Fruit fly (Drosophila melanogaster) whole organism, embryonic: ENCODE results near the gene CG10211.
A peak's percentile ranks its signal among the peaks of the same experiment; 100 is the strongest.

Experiments
- Adf1 ChIP-seq: fragments of 200-800 bp; sonication (Bioruptor generic); IDR thresholded peaks from 2 replicates; pipeline ENCODE4 v1.3.6; 2022; ENCODE audit warnings: missing biosample characterization, missing genetic modification characterization
- Asciz ChIP-seq: fragments of 200-800 bp; sonication (Bioruptor generic); optimal IDR thresholded peaks from 2 replicates; lab custom pipeline; 2017; ENCODE audit warnings: missing biosample characterization, mild to moderate bottlenecking, missing genetic modification characterization, missing genetic modification reagents
- BEAF-32 ChIP-seq: fragments of 200-800 bp; sonication (Bioruptor generic); optimal IDR thresholded peaks from 3 replicates; lab custom pipeline; 2017; ENCODE audit warnings: missing biosample characterization, missing genetic modification characterization, mild to moderate bottlenecking, moderate library complexity, missing genetic modification reagents
- C15 ChIP-seq: fragments of 200-800 bp; sonication (Bioruptor generic); IDR thresholded peaks from 3 replicates; pipeline ENCODE4 v1.3.6; 2022; ENCODE audit warnings: missing biosample characterization, missing genetic modification characterization
- CG10147 ChIP-seq: fragments of 200-800 bp; sonication (Bioruptor generic); optimal IDR thresholded peaks from 2 replicates; lab custom pipeline; 2019; ENCODE audit warnings: missing biosample characterization, mild to moderate bottlenecking, missing genetic modification characterization, moderate library complexity
- CG10979 ChIP-seq: fragments of 200-800 bp; sonication (Bioruptor generic); optimal IDR thresholded peaks from 2 replicates; lab custom pipeline; 2018; ENCODE audit warnings: missing biosample characterization, mild to moderate bottlenecking, missing genetic modification characterization, moderate library complexity
- CG13424 ChIP-seq: fragments of 200-800 bp; sonication (Bioruptor generic); optimal IDR thresholded peaks from 2 replicates; lab custom pipeline; 2019; ENCODE audit warnings: missing biosample characterization, mild to moderate bottlenecking, missing genetic modification characterization, moderate library complexity
- CG13894 ChIP-seq: fragments of 200-800 bp; sonication (Bioruptor generic); optimal IDR thresholded peaks from 3 replicates; lab custom pipeline; 2018; ENCODE audit warnings: missing biosample characterization, mild to moderate bottlenecking, missing genetic modification characterization, moderate library complexity
- CG14014 ChIP-seq: fragments of 200-800 bp; sonication (Bioruptor generic); IDR thresholded peaks from 2 replicates; pipeline ENCODE4 v1.3.6; 2022; ENCODE audit warnings: missing biosample characterization, missing genetic modification characterization
- CG14667 ChIP-seq: fragments of 200-800 bp; sonication (Bioruptor generic); IDR thresholded peaks from 2 replicates; pipeline ENCODE4 v1.3.6; 2022; ENCODE audit warnings: missing biosample characterization, missing genetic modification characterization
- CG15514 ChIP-seq: fragments of 200-800 bp; sonication (Bioruptor generic); optimal IDR thresholded peaks from 3 replicates; lab custom pipeline; 2017; ENCODE audit warnings: missing biosample characterization, missing genetic modification characterization, mild to moderate bottlenecking, moderate library complexity, missing genetic modification reagents
- CG1603 ChIP-seq: fragments of 200-800 bp; sonication (Bioruptor generic); optimal IDR thresholded peaks from 2 replicates; lab custom pipeline; 2019; ENCODE audit warnings: missing biosample characterization, mild to moderate bottlenecking, missing genetic modification characterization, moderate library complexity
- CG16779 ChIP-seq: fragments of 200-800 bp; sonication (Bioruptor generic); IDR thresholded peaks from 2 replicates; pipeline ENCODE4 v1.3.6; 2022; ENCODE audit warnings: missing biosample characterization, missing genetic modification characterization
- CG17829 ChIP-seq: fragments of 200-800 bp; optimal IDR thresholded peaks from 2 replicates; lab custom pipeline; 2019; ENCODE audit warnings: missing biosample characterization, mild to moderate bottlenecking, missing genetic modification characterization, moderate library complexity
- CG18599 ChIP-seq: fragments of 200-800 bp; sonication (Bioruptor generic); optimal IDR thresholded peaks from 3 replicates; lab custom pipeline; 2017; ENCODE audit warnings: missing biosample characterization, missing genetic modification characterization, mild to moderate bottlenecking, moderate library complexity, missing genetic modification reagents
- CG2199 ChIP-seq: fragments of 200-800 bp; sonication (Bioruptor generic); IDR thresholded peaks from 3 replicates; pipeline ENCODE4 v1.3.6; 2022; ENCODE audit warnings: missing biosample characterization, missing genetic modification characterization
- CG30403 ChIP-seq: fragments of 200-800 bp; sonication (Bioruptor generic); optimal IDR thresholded peaks from 3 replicates; lab custom pipeline; 2016; ENCODE audit warnings: missing biosample characterization, missing genetic modification characterization
- CG31224 ChIP-seq: fragments of 200-800 bp; sonication (Bioruptor generic); IDR thresholded peaks from 2 replicates; pipeline ENCODE4 v1.3.6; 2022; ENCODE audit warnings: missing biosample characterization, missing genetic modification characterization
- CG31388 ChIP-seq: fragments of 200-800 bp; sonication (Bioruptor generic); optimal IDR thresholded peaks from 2 replicates; lab custom pipeline; 2016; ENCODE audit warnings: missing biosample characterization, missing genetic modification characterization
- CG34422 ChIP-seq: fragments of 200-800 bp; sonication (Bioruptor generic); IDR thresholded peaks from 3 replicates; pipeline ENCODE4 v1.3.6; 2022; ENCODE audit warnings: missing biosample characterization, missing genetic modification characterization
- CG3726 ChIP-seq: fragments of 200-800 bp; sonication (Bioruptor generic); IDR thresholded peaks from 3 replicates; pipeline ENCODE4, ENCODE4 v1.3.6; 2022; ENCODE audit warnings: missing biosample characterization, missing genetic modification characterization
- CG7556 ChIP-seq: fragments of 200-800 bp; sonication (Bioruptor generic); optimal IDR thresholded peaks from 2 replicates; lab custom pipeline; 2017; ENCODE audit warnings: missing biosample characterization, mild to moderate bottlenecking, missing genetic modification characterization
- CG8290 ChIP-seq, 3 experiments: fragments of 200-800 bp; sonication (Bioruptor generic); optimal IDR thresholded peaks; 2 replicates each; lab custom pipeline; 2016 to 2019; ENCODE audit warnings: missing biosample characterization in 3 of 3, missing genetic modification characterization in 3 of 3, mild to moderate bottlenecking in 2 of 3, moderate library complexity in 1 of 3
- CG8388 ChIP-seq: fragments of 200-800 bp; sonication (Bioruptor generic); optimal IDR thresholded peaks from 2 replicates; lab custom pipeline; 2019; ENCODE audit warnings: missing biosample characterization, mild to moderate bottlenecking, missing genetic modification characterization, moderate library complexity
- CG8924 ChIP-seq: fragments of 200-800 bp; optimal IDR thresholded peaks from 3 replicates; lab custom pipeline; 2019; ENCODE audit warnings: missing biosample characterization, mild to moderate bottlenecking, missing genetic modification characterization, moderate library complexity
- CrebB ChIP-seq: fragments of 200-800 bp; sonication (Bioruptor generic); optimal IDR thresholded peaks from 3 replicates; lab custom pipeline; 2018; ENCODE audit warnings: missing biosample characterization, mild to moderate bottlenecking, missing genetic modification characterization
- Dad ChIP-seq: fragments of 200-800 bp; sonication (Bioruptor generic); optimal IDR thresholded peaks from 3 replicates; lab custom pipeline; 2016; ENCODE audit warnings: missing biosample characterization, missing genetic modification characterization
- Eip74EF ChIP-seq, 2 experiments: fragments of 200-800 bp in 1 of 2; fragments of >200 bp in 1 of 2; sonication (Bioruptor generic) in 1 of 2; optimal IDR thresholded peaks; 2 replicates each; lab custom pipeline; 2017 to 2019; ENCODE audit warnings: missing biosample characterization in 2 of 2, missing genetic modification characterization in 2 of 2, mild to moderate bottlenecking in 1 of 2, moderate library complexity in 1 of 2
- Neu2 ChIP-seq: fragments of 200-800 bp; sonication (Bioruptor generic); optimal IDR thresholded peaks from 3 replicates; lab custom pipeline; 2016; ENCODE audit warnings: missing biosample characterization, missing genetic modification characterization, borderline replicate concordance
- Sox100B ChIP-seq: fragments of 200-800 bp; sonication (Bioruptor generic); optimal IDR thresholded peaks from 3 replicates; lab custom pipeline; 2018; ENCODE audit warnings: missing biosample characterization, mild to moderate bottlenecking, missing genetic modification characterization
- Stat92E ChIP-seq, 3 experiments: fragments of >200 bp in 2 of 3; fragments of 200-800 bp in 1 of 3; sonication (Bioruptor generic) in 1 of 3; optimal IDR thresholded peaks; 2 replicates each; lab custom pipeline; 2017 to 2019; ENCODE audit warnings: missing biosample characterization in 3 of 3, missing genetic modification characterization in 3 of 3, mild to moderate bottlenecking in 1 of 3, moderate library complexity in 1 of 3
- cad ChIP-seq: fragments of >200 bp; optimal IDR thresholded peaks from 2 replicates; lab custom pipeline; 2017; ENCODE audit warnings: missing biosample characterization, missing genetic modification characterization
- caup ChIP-seq: fragments of 200-800 bp; sonication (Bioruptor generic); optimal IDR thresholded peaks from 3 replicates; lab custom pipeline; 2017; ENCODE audit warnings: missing biosample characterization, mild to moderate bottlenecking, missing genetic modification characterization, moderate library complexity; ENCODE audit not compliant: severe bottlenecking
- crp ChIP-seq, 2 experiments: fragments of 200-800 bp; sonication (Bioruptor generic); optimal IDR thresholded peaks; 2 replicates in 1 of 2; 3 replicates in 1 of 2; lab custom pipeline; 2017; ENCODE audit warnings: missing biosample characterization in 2 of 2, missing genetic modification characterization in 2 of 2, mild to moderate bottlenecking in 1 of 2, moderate library complexity in 1 of 2
- dan ChIP-seq: fragments of 200-800 bp; sonication (Bioruptor generic); IDR thresholded peaks from 2 replicates; pipeline ENCODE4 v1.3.6; 2022; ENCODE audit warnings: missing biosample characterization, missing genetic modification characterization
- dati ChIP-seq: fragments of 200-800 bp; sonication (Bioruptor generic); IDR thresholded peaks from 2 replicates; pipeline ENCODE4 v1.3.6; 2022; ENCODE audit warnings: missing biosample characterization, missing genetic modification characterization
- dmrt11E ChIP-seq: fragments of 200-800 bp; sonication (Bioruptor generic); optimal IDR thresholded peaks from 3 replicates; lab custom pipeline; 2018; ENCODE audit warnings: missing biosample characterization, mild to moderate bottlenecking, missing genetic modification characterization, moderate library complexity
- dpn ChIP-seq, 2 experiments: fragments of 200-800 bp; sonication (Bioruptor generic); optimal IDR thresholded peaks; 3 replicates each; lab custom pipeline; 2016; ENCODE audit warnings: missing biosample characterization in 2 of 2, missing genetic modification characterization in 2 of 2
- ems ChIP-seq: fragments of 200-800 bp; sonication (Bioruptor generic); optimal IDR thresholded peaks from 3 replicates; lab custom pipeline; 2016; ENCODE audit warnings: missing biosample characterization, missing genetic modification characterization
- fru ChIP-seq: fragments of >200 bp; optimal IDR thresholded peaks from 2 replicates; lab custom pipeline; 2017
- ftz-f1 ChIP-seq: fragments of 200-800 bp; sonication (Bioruptor generic); optimal IDR thresholded peaks from 2 replicates; lab custom pipeline; 2016; ENCODE audit warnings: missing biosample characterization, missing genetic modification characterization
- gem ChIP-seq: fragments of 200-800 bp; sonication (Bioruptor generic); optimal IDR thresholded peaks from 2 replicates; lab custom pipeline; 2019; ENCODE audit warnings: missing biosample characterization, mild to moderate bottlenecking, missing genetic modification characterization, moderate library complexity
- ro ChIP-seq: fragments of 200-800 bp; sonication (Bioruptor generic); IDR thresholded peaks from 2 replicates; pipeline ENCODE4 v1.3.6; 2022; ENCODE audit warnings: missing biosample characterization, missing genetic modification characterization
- run ChIP-seq: fragments of 200-800 bp; sonication (Bioruptor generic); optimal IDR thresholded peaks from 3 replicates; lab custom pipeline; 2018; ENCODE audit warnings: missing biosample characterization, mild to moderate bottlenecking, missing genetic modification characterization
- sim ChIP-seq: fragments of 200-800 bp; sonication (Bioruptor generic); IDR thresholded peaks from 2 replicates; pipeline ENCODE4 v1.3.6; 2022; ENCODE audit warnings: missing biosample characterization, missing genetic modification characterization
- sna ChIP-seq: fragments of 200-800 bp; sonication (Bioruptor generic); IDR thresholded peaks from 2 replicates; pipeline ENCODE4 v1.3.6; 2022; ENCODE audit warnings: missing biosample characterization, missing genetic modification characterization; ENCODE audit not compliant: partially characterized antibody
- tin ChIP-seq: fragments of 200-800 bp; sonication (Bioruptor generic); optimal IDR thresholded peaks from 3 replicates; lab custom pipeline; 2016; ENCODE audit warnings: missing biosample characterization, missing genetic modification characterization
- tna ChIP-seq: fragments of 200-800 bp; sonication (Bioruptor generic); IDR thresholded peaks from 2 replicates; pipeline ENCODE4 v1.3.6; 2022; ENCODE audit warnings: missing biosample characterization, missing genetic modification characterization; ENCODE audit not compliant: partially characterized antibody
- yki ChIP-seq: fragments of >200 bp; optimal IDR thresholded peaks from 3 replicates; lab custom pipeline; 2018

CG10211 gene

DNA sequence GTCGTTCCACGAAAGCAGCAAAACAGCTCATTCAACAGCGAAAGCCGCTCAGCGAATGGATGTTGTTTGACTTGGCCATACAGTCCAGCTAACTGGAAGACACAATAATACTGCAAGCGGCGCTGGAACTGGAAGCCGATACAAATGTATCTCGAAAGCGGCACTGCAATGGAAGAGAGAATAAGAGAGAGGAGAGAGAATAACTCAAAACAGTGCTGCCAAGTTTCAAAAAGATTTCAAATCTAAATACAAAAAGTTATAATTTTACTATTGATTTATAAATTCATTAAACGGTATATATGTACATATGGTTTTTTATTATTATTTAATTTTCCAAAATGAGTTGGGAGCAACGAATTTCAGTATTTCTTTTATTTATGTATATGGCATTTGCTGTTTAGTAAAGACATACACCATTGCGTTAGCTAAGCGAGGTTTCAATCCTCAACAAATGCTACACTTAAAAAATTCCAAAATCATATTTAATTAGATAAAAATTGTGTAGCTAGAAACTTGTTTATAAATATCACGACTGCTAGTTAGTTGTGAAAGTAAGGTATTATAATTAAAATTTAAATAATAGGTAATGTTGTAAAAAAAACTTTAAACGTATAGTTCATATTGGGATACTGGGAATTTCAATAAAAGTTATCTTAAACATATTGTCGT, 32.8 kb upstream of the CG10211 start, which contains the start of gene CG10283 (continued):
- TF ChIP-seq CG17829 (peak; percentile 45), crp (GFP tag; optimal IDR thresholded peaks at IDR 0.05; lab: Kevin White, UChicago) (no peak), dmrt11E (tag; lab: Kevin White, UChicago) (peak; percentile 51), caup (GFP tag; lab: Kevin White, UChicago) (no peak), Sox100B (GFP tag; lab: Kevin White, UChicago) (peak; percentile 43), CG8290 (GFP tag; optimal IDR thresholded peaks at IDR 0.05; lab: Kevin White, UChicago) (peak; percentile 22), CG8290 (tag; optimal IDR thresholded peaks at IDR 0.05; lab: Kevin White, UChicago) (peak in 1 of 2 experiments; percentile 57), CG1603 (tag; lab: Kevin White, UChicago) (peak; percentile 29), CG13424 (tag; lab: Kevin White, UChicago) (peak; percentile 57), fru (lab: Kevin White, UChicago) (no peak), tin (GFP tag; lab: Kevin White, UChicago) (peak; percentile 27), CG10979 (tag; lab: Kevin White, UChicago) (peak; percentile 36), C15 (no peak), CG16779 (GFP tag; lab: Robert Waterston, UW) (no peak), CG2199 (GFP tag; lab: Robert Waterston, UW) (peak; percentile 96), CrebB (tag; lab: Kevin White, UChicago) (no peak), CG34422 (peak; percentile 51; the same call in 1 of the 3 replicates), CG14667 (no peak), Stat92E (GFP tag; optimal IDR thresholded peaks at IDR 0.05; lab: Kevin White, UChicago) (peak in 1 of 3 experiments; percentile 62), CG18599 (GFP tag; lab: Kevin White, UChicago) (no peak), sna (no peak), CG7556 (GFP tag; lab: Kevin White, UChicago) (no peak), CG3726 (GFP tag; lab: Robert Waterston, UW) (no peak), ftz-f1 (GFP tag; lab: Kevin White, UChicago) (no peak), CG30403 (GFP tag; lab: Kevin White, UChicago) (peak; percentile 56), CG31224 (GFP tag; lab: Robert Waterston, UW) (no peak), yki (lab: Kevin White, UChicago) (peak; percentile 60), Dad (GFP tag; lab: Kevin White, UChicago) (no peak), CG8924 (peak; percentile 21), Eip74EF (GFP tag; optimal IDR thresholded peaks at IDR 0.05; lab: Kevin White, UChicago) (peak in 1 of 2 experiments; percentile 5), CG13894 (tag; lab: Kevin White, UChicago) (no peak), CG31388 (GFP tag; lab: Kevin White, UChicago) (no peak), ro (GFP tag; lab: Robert Waterston, UW) (no peak), sim (GFP tag; lab: Robert Waterston, UW) (no peak), CG10147 (GFP tag; lab: Kevin White, UChicago) (peak; percentile 3), Neu2 (GFP tag; lab: Kevin White, UChicago) (no peak), run (tag; lab: Kevin White, UChicago) (no peak), cad (GFP tag; lab: Kevin White, UChicago) (no peak), dati (no peak), gem (tag; lab: Kevin White, UChicago) (peak; percentile 77), CG14014 (peak; percentile 43; the same call in 1 of the 2 replicates), Asciz (GFP tag; lab: Kevin White, UChicago) (no peak), tna (GFP tag; lab: Robert Waterston, UW) (no peak), ems (no peak), dpn (GFP tag; optimal IDR thresholded peaks at IDR 0.05; lab: Kevin White, UChicago) (peak in 1 of 2 experiments; percentile 20), dan (GFP tag; lab: Robert Waterston, UW) (no peak), Adf1 (GFP tag; lab: Robert Waterston, UW) (no peak), CG8388 (GFP tag; lab: Kevin White, UChicago) (no peak), BEAF-32 (GFP tag; lab: Kevin White, UChicago) (peak; percentile 40), CG15514 (peak; percentile 63)
